Fruit fly (Drosophila melanogaster): Measurements from ENCODE around the gene Osi10b.

dm6 chr3R:6244035-6244434 is 22.0 kb upstream of the Osi10b start:
- TF ChIP-seq Lpt (GFP tag; optimal IDR thresholded peaks at IDR 0.05), result no peak
- no peak for TF ChIP-seq Met (GFP tag; optimal IDR thresholded peaks at IDR 0.05)
- TF ChIP-seq Hr38 (GFP tag; optimal IDR thresholded peaks at IDR 0.05), result no peak
- TF ChIP-seq vri (GFP tag; optimal IDR thresholded peaks at IDR 0.05), result no peak
- TF ChIP-seq CG3919 (GFP tag; optimal IDR thresholded peaks at IDR 0.05), result no peak
- no peak for TF ChIP-seq svp (GFP tag)
- no peak for TF ChIP-seq CG16779 (tag; optimal IDR thresholded peaks at IDR 0.05)
